Fruit fly (Drosophila melanogaster): Measurements from ENCODE around the gene CG15646.
A peak's percentile ranks its signal among the peaks of the same experiment; 100 is the strongest.

CG15646 gene

DNA sequence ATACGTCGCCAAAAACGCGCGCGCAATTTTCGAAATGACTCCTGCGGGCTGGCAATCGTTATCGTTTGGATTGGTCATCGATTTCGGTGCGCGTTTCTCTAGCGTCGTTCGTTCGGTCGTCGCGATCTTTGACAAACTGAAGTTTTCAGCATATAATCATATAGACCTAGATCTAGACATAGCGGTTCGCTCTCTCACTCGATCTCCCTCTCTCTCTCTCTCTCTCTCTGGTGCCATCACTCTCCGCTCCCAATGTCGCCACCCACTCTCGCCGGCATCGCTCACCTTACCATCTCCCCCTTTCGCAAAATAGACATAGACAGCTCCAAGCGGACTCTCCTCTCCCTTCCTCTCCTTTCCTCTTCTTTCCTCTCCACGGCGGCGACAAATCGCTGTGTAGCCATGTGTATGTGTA, 37.5 kb downstream of the CG15646 start, which contains the start of gene sog (continued):
- TF ChIP-seq Dp (GFP tag; optimal IDR thresholded peaks at IDR 0.05) (peak; percentile 51), sqz (GFP tag; optimal IDR thresholded peaks at IDR 0.05) (no peak), CG31365 (tag; optimal IDR thresholded peaks at IDR 0.05) (no peak), HLH3B (GFP tag; IDR thresholded peaks at IDR 0.05) (peak; percentile 14; the same call in 1 of the 2 replicates), ATbp (GFP tag; optimal IDR thresholded peaks at IDR 0.05) (no peak), zen2 (GFP tag; IDR thresholded peaks at IDR 0.05; ENCODE audit: partially characterized antibody) (0 out of 3 replicates have a peak, but pooled peaks have one; percentile 36), CG6689 (GFP tag; IDR thresholded peaks at IDR 0.05) (0 out of 2 replicates have a peak, but pooled peaks have one; percentile 27), CG16779 (GFP tag; IDR thresholded peaks at IDR 0.05) (no peak), Med (GFP tag) (peak; percentile 72), CG9932 (GFP tag; IDR thresholded peaks at IDR 0.05) (peak; percentile 26; the same call in 1 of the 2 replicates), Ets65A (GFP tag) (no peak), CG11695 (GFP tag; IDR thresholded peaks at IDR 0.05) (0 out of 3 replicates have a peak, but pooled peaks have one; percentile 16), lab (GFP tag; optimal IDR thresholded peaks at IDR 0.05) (peak; percentile 22), Trl (optimal IDR thresholded peaks at IDR 0.05) (peak; percentile 85 to 96), Trl (GFP tag; optimal IDR thresholded peaks at IDR 0.05) (no peak), CG17385 (GFP tag; optimal IDR thresholded peaks at IDR 0.05) (peak; percentile 27), Xbp1 (GFP tag; optimal IDR thresholded peaks at IDR 0.05) (no peak), CG34224 (GFP tag; IDR thresholded peaks at IDR 0.05; ENCODE audit: partially characterized antibody) (peak; percentile 59), scrt (GFP tag; optimal IDR thresholded peaks at IDR 0.05) (no peak), hb (GFP tag; IDR thresholded peaks at IDR 0.05; ENCODE audit: partially characterized antibody) (no peak), CG2120 (GFP tag; optimal IDR thresholded peaks at IDR 0.05) (peak; percentile 10), yki (optimal IDR thresholded peaks at IDR 0.05) (peak; percentile 71), Bgb (GFP tag; IDR thresholded peaks at IDR 0.05; ENCODE audit: partially characterized antibody) (0 out of 2 replicates have a peak, but pooled peaks have one; percentile 33), Awh (GFP tag; IDR thresholded peaks at IDR 0.05) (0 out of 2 replicates have a peak, but pooled peaks have one; percentile 12), esg (GFP tag; conservative IDR thresholded peaks at IDR 0.05) (no peak), tx (GFP tag; optimal IDR thresholded peaks at IDR 0.05) (no peak), crol (GFP tag; IDR thresholded peaks at IDR 0.05) (peak; percentile 90), grn (GFP tag; optimal IDR thresholded peaks at IDR 0.05) (peak; percentile 18), Doc3 (GFP tag; IDR thresholded peaks at IDR 0.05; ENCODE audit: partially characterized antibody) (0 out of 3 replicates have a peak, but pooled peaks have one; percentile 21), gro (GFP tag; optimal IDR thresholded peaks at IDR 0.05) (peak; percentile 14), CG9437 (GFP tag; optimal IDR thresholded peaks at IDR 0.05) (peak; percentile 31), Atf6 (GFP tag; IDR thresholded peaks at IDR 0.05) (0 out of 2 replicates have a peak, but pooled peaks have one; percentile 16), chinmo (GFP tag; IDR thresholded peaks at IDR 0.05; ENCODE audit: partially characterized antibody) (peak; percentile 66; the same call in 1 of the 4 replicates), onecut (GFP tag; IDR thresholded peaks at IDR 0.05) (0 out of 2 replicates have a peak, but pooled peaks have one; percentile 6), luna (GFP tag; optimal IDR thresholded peaks at IDR 0.05) (no peak), CG13287 (GFP tag; IDR thresholded peaks at IDR 0.05; ENCODE audit: partially characterized antibody) (peak; percentile 61), lmd (GFP tag; IDR thresholded peaks at IDR 0.05) (no peak), tna (GFP tag; IDR thresholded peaks at IDR 0.05; ENCODE audit: partially characterized antibody) (no peak), inv (GFP tag; IDR thresholded peaks at IDR 0.05; ENCODE audit: partially characterized antibody) (no peak), CG11456 (GFP tag; IDR thresholded peaks at IDR 0.05) (0 out of 3 replicates have a peak, but pooled peaks have one; percentile 21), CG11504 (tag; optimal IDR thresholded peaks at IDR 0.05) (peak; percentile 69), hbn (GFP tag; IDR thresholded peaks at IDR 0.05; ENCODE audit: partially characterized antibody) (peak; percentile 21; the same call in 1 of the 2 replicates), sim (GFP tag; IDR thresholded peaks at IDR 0.05) (no peak), NFAT (GFP tag; IDR thresholded peaks at IDR 0.05) (peak; percentile 25; the same call in 1 of the 2 replicates), ci (GFP tag; IDR thresholded peaks at IDR 0.05) (0 out of 3 replicates have a peak, but pooled peaks have one; percentile 47), CG12769 (tag; optimal IDR thresholded peaks at IDR 0.05) (peak; percentile 79), Dll (GFP tag; IDR thresholded peaks at IDR 0.05; ENCODE audit: partially characterized antibody) (peak; percentile 33; the same call in 2 of the 4 replicates), Rfx (GFP tag; IDR thresholded peaks at IDR 0.05) (peak; percentile 56), Deaf1 (tag; optimal IDR thresholded peaks at IDR 0.05) (peak; percentile 48), Dbx (GFP tag; IDR thresholded peaks at IDR 0.05) (peak; percentile 42; the same call in 1 of the 3 replicates)

All from whole organism, embryonic.